Worm (Caenorhabditis elegans) whole organism, L2 larva: ENCODE measurements around the gene Y57E12B.11.

Source experiments
- ceh-16 ChIP-seq: fragments of 150-350 bp; optimal IDR thresholded peaks from 2 replicates; lab custom pipeline; 2014; ENCODE audit warnings: missing biosample characterization, missing genetic modification characterization
- ceh-82 ChIP-seq: fragments of 150-350 bp; optimal IDR thresholded peaks from 2 replicates; lab custom pipeline; 2014; ENCODE audit warnings: missing biosample characterization, missing genetic modification characterization
- elt-3 ChIP-seq: sonication (generic microtip); optimal IDR thresholded peaks from 2 replicates; lab custom pipeline; 2017; ENCODE audit warnings: missing biosample characterization, missing genetic modification characterization
- lsy-2 ChIP-seq, 2 experiments: fragments of 150-350 bp in 1 of 2; sonication (generic microtip) in 1 of 2; optimal IDR thresholded peaks; 2 replicates each; lab custom pipeline; 2014 to 2017; ENCODE audit warnings: missing biosample characterization in 2 of 2, missing genetic modification characterization in 2 of 2
- snpc-4 ChIP-seq: fragments of 150-350 bp; optimal IDR thresholded peaks from 2 replicates; lab custom pipeline; 2014; ENCODE audit warnings: missing biosample characterization, missing genetic modification characterization
- unc-55 ChIP-seq: fragments of 150-350 bp; sonication (generic microtip); optimal IDR thresholded peaks from 3 replicates; lab custom pipeline; 2014; ENCODE audit warnings: missing biosample characterization, missing genetic modification reagents, missing genetic modification characterization
- ztf-11 ChIP-seq: sonication (generic microtip); optimal IDR thresholded peaks from 2 replicates; lab custom pipeline; 2017; ENCODE audit warnings: missing biosample characterization, missing genetic modification characterization
- ztf-4 ChIP-seq: fragments of 150-350 bp; optimal IDR thresholded peaks from 2 replicates; lab custom pipeline; 2014; ENCODE audit warnings: missing biosample characterization, missing genetic modification characterization

DNA sequence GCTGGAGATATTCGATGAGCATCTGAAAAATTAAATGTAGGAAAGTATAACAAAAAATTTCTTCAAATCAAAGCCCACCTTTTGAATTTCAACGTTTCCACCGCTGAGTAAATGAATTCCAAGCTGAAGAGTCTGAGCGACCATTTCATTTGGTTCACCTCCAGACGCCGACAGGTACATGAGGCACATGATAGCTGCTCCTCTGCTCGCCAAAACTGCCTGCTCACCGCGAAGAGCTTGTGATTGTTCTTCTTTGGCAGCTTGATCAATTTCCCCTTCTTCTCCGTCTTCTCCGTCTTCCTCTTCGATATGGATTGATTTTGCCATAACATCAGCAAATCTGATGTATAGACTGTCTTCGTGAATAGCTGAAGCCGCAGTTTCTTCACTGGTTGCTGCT, 43.2 kb downstream of the Y57E12B.11 start:
- no peak for TF ChIP-seq unc-55 (GFP tag; lab: Kevin White, UChicago)
- no peak for TF ChIP-seq ztf-4 (tag; lab: Kevin White, UChicago)
- TF ChIP-seq snpc-4 (tag; lab: Kevin White, UChicago), result no peak
- no peak for TF ChIP-seq elt-3 (tag; lab: Kevin White, UChicago)
- TF ChIP-seq ztf-11 (tag; lab: Kevin White, UChicago), result no peak
- TF ChIP-seq ceh-82, result no peak
- TF ChIP-seq ceh-16 (tag; lab: Kevin White, UChicago), result no peak
- TF ChIP-seq lsy-2 (tag; optimal IDR thresholded peaks at IDR 0.05; lab: Kevin White, UChicago), result no peak
